Worm (Caenorhabditis elegans) whole organism, L4/young adult: ENCODE measurements around the gene K06B9.6.

Experiments
- W03F9.2 ChIP-seq: fragments of 150-350 bp; optimal IDR thresholded peaks from 2 replicates; lab custom pipeline; 2014; ENCODE audit warnings: missing biosample characterization, missing genetic modification characterization
- dao-5 ChIP-seq: sonication (generic microtip); optimal IDR thresholded peaks from 2 replicates; lab custom pipeline; 2016; ENCODE audit warnings: missing genotype, missing genetic modification characterization, moderate library complexity, missing compliant biosample characterization
- him-1 ChIP-seq: sonication (generic microtip); optimal IDR thresholded peaks from 2 replicates; lab custom pipeline; 2016; ENCODE audit warnings: missing genotype, missing genetic modification reagents, missing genetic modification characterization, missing compliant biosample characterization

DNA sequence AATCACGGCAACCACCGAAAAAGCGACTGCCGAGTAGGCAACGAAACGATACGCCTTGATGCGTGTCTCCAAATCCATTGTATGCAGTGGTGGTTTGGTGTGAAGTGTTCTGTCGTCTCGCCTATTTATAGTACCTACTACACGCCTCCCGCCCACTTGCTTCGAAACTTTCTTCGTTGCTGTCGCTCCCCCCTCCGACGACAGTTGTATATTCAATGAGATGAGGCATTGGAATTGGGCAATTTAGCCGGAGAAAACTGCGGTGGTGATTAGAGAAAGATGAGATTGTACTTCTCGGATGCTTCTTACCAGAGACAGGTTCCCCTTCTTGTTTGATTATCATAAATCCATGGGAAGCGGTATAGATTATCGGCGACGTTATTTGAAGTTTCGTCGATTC lies 47.9 kb upstream of the K06B9.6 start, which contains the start of gene col-34:
- TF ChIP-seq him-1 (tag; lab: Kevin White, UChicago): no peak
- TF ChIP-seq dao-5 (tag; lab: Kevin White, UChicago): no peak
- TF ChIP-seq W03F9.2 (tag; lab: Kevin White, UChicago): no peak
